Fruit fly (Drosophila melanogaster): ENCODE results near the gene CG14641.

Gene CG14641

DNA sequence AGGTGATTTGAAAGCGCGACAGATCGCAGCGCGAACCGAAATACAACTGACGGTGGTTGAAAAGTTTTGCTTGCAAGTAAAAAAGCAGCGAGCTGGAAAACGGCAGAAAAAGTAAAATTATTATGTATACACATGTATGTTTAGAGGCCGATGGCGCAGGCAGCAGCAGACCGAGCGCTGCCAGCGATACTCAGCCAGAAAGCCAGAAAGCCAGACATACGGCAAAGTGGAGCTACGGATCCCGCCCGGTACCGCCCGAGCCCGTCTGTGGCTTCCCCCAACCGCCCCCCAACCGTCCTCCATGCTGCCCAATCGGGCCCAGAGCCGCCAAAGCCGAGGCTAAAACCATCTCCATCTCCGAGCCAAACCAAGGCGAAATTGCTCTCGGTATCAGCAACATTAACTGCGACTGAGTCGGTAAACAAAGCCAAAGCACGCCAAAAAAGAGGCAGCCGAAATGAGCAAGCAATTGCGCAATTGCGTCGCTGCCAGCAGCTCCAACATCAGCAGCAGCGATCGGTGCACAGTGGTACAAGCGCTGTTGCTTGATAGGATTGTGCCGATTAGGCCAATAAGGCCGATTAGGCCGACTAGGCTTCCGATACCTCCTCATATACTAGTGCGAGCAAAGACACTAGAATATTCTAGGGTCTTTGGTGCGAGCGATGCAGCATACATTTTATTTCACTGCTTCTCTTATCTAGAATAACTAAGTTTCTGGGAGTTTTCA, 16.7 kb downstream of the CG14641 start, which contains the start of gene CG14636 (continued):
- TF ChIP-seq Chrac-16 (GFP tag; optimal IDR thresholded peaks at IDR 0.05): peak; percentile 63
- peak; percentile 63; the same call in 2 of the 3 replicates for TF ChIP-seq CG2199 (GFP tag; IDR thresholded peaks at IDR 0.05)
- peak; percentile 54; the same call in 1 of the 3 replicates for TF ChIP-seq HLH4C (GFP tag; IDR thresholded peaks at IDR 0.05; ENCODE audit: partially characterized antibody)
- no peak for TF ChIP-seq bigmax (GFP tag; optimal IDR thresholded peaks at IDR 0.05)
- 0 out of 2 replicates have a peak, but pooled peaks have one; percentile 37 for TF ChIP-seq CkIIα-i1 (GFP tag; IDR thresholded peaks at IDR 0.05)
- peak; percentile 72 for TF ChIP-seq zfh2 (GFP tag; optimal IDR thresholded peaks at IDR 0.05)
- TF ChIP-seq Bdp1 (GFP tag; optimal IDR thresholded peaks at IDR 0.05): peak; percentile 36
- peak; percentile 9 for TF ChIP-seq emc (GFP tag; optimal IDR thresholded peaks at IDR 0.05)
- TF ChIP-seq CG2202 (tag; optimal IDR thresholded peaks at IDR 0.05): no peak
- peak; percentile 72 for TF ChIP-seq BtbVII (GFP tag; optimal IDR thresholded peaks at IDR 0.05)
- peak; percentile 58 for TF ChIP-seq CG8924 (tag; optimal IDR thresholded peaks at IDR 0.05)
- no peak for TF ChIP-seq unc-4 (GFP tag; IDR thresholded peaks at IDR 0.05; ENCODE audit: partially characterized antibody)
- no peak for TF ChIP-seq CG42726 (GFP tag; IDR thresholded peaks at IDR 0.05; ENCODE audit: partially characterized antibody)
- peak; percentile 68 for TF ChIP-seq CG6272 (GFP tag; IDR thresholded peaks at IDR 0.05)
- peak; percentile 55; the same call in 1 of the 2 replicates for TF ChIP-seq wdn (GFP tag; IDR thresholded peaks at IDR 0.05)
- no peak for TF ChIP-seq Stat92E (GFP tag; optimal IDR thresholded peaks at IDR 0.05)
- peak; percentile 12 for TF ChIP-seq CTCF (GFP tag; optimal IDR thresholded peaks at IDR 0.05)
- TF ChIP-seq ind (GFP tag; optimal IDR thresholded peaks at IDR 0.05): peak; percentile 76
- peak; percentile 60 for TF ChIP-seq bab2 (GFP tag; optimal IDR thresholded peaks at IDR 0.05)
- peak; percentile 74 for TF ChIP-seq E2f1 (GFP tag; IDR thresholded peaks at IDR 0.05)
- peak; percentile 77 for TF ChIP-seq CG3726 (GFP tag; IDR thresholded peaks at IDR 0.05)
- peak; percentile 59 for TF ChIP-seq tio (GFP tag; optimal IDR thresholded peaks at IDR 0.05)
- TF ChIP-seq CG10431 (GFP tag; optimal IDR thresholded peaks at IDR 0.05): no peak
- TF ChIP-seq pzg (GFP tag; optimal IDR thresholded peaks at IDR 0.05): no peak
- no peak for TF ChIP-seq Hey (tag; optimal IDR thresholded peaks at IDR 0.05)
- TF ChIP-seq fu2 (GFP tag; optimal IDR thresholded peaks at IDR 0.05): peak; percentile 61
- 0 out of 2 replicates have a peak, but pooled peaks have one; percentile 16 for TF ChIP-seq Poxn (GFP tag; IDR thresholded peaks at IDR 0.05)
- TF ChIP-seq MBD-R2 (GFP tag; IDR thresholded peaks at IDR 0.05): peak; percentile 49; the same call in 1 of the 2 replicates
- TF ChIP-seq tx (GFP tag; optimal IDR thresholded peaks at IDR 0.05): peak; percentile 72
- TF ChIP-seq CG13894 (tag; optimal IDR thresholded peaks at IDR 0.05): no peak
- TF ChIP-seq Usf (GFP tag; optimal IDR thresholded peaks at IDR 0.05): peak; percentile 28
- no peak for TF ChIP-seq cg (GFP tag; optimal IDR thresholded peaks at IDR 0.05)
- peak; percentile 67 for TF ChIP-seq gsb (GFP tag; IDR thresholded peaks at IDR 0.05)
- peak; percentile 46 for TF ChIP-seq wek (GFP tag; optimal IDR thresholded peaks at IDR 0.05)
- TF ChIP-seq E2f2 (GFP tag; IDR thresholded peaks at IDR 0.05): peak; percentile 60
- peak; percentile 62 for TF ChIP-seq NC2β (GFP tag; optimal IDR thresholded peaks at IDR 0.05)
- peak; percentile 45 for TF ChIP-seq CG12942 (GFP tag; optimal IDR thresholded peaks at IDR 0.05)
- TF ChIP-seq nau (GFP tag; optimal IDR thresholded peaks at IDR 0.05): peak; percentile 74
- TF ChIP-seq HLH54F (GFP tag; optimal IDR thresholded peaks at IDR 0.05): peak; percentile 66
- TF ChIP-seq CG18011 (GFP tag; optimal IDR thresholded peaks at IDR 0.05): peak; percentile 48
- TF ChIP-seq run (tag; optimal IDR thresholded peaks at IDR 0.05): peak; percentile 34
- peak; percentile 57 for TF ChIP-seq Atf-2 (GFP tag; optimal IDR thresholded peaks at IDR 0.05)
- TF ChIP-seq CG4404 (GFP tag; IDR thresholded peaks at IDR 0.05): peak; percentile 46; the same call in 1 of the 2 replicates
- peak; percentile 58 for TF ChIP-seq jing (GFP tag; optimal IDR thresholded peaks at IDR 0.05)
- TF ChIP-seq tll (GFP tag; optimal IDR thresholded peaks at IDR 0.05): no peak
- 0 out of 3 replicates have a peak, but pooled peaks have one; percentile 24 for TF ChIP-seq vnd (GFP tag; IDR thresholded peaks at IDR 0.05; ENCODE audit: partially characterized antibody)
- TF ChIP-seq seq (GFP tag; IDR thresholded peaks at IDR 0.05): peak; percentile 78; the same call in 1 of the 2 replicates
- TF ChIP-seq C15 (GFP tag; IDR thresholded peaks at IDR 0.05): peak; percentile 71; the same call in 1 of the 3 replicates
- peak; percentile 54; the same call in 2 of the 3 replicates for TF ChIP-seq CG17361 (GFP tag; IDR thresholded peaks at IDR 0.05)

All from whole organism, embryonic.